Worm (Caenorhabditis elegans) whole organism, midembryonic: ENCODE results near the gene B0361.11.

ENCODE experiments used
- cog-1 ChIP-seq: sonication (generic microtip); optimal IDR thresholded peaks from 2 replicates; lab custom pipeline; 2016; ENCODE audit warnings: missing genetic modification characterization, missing compliant biosample characterization
- flt-1 ChIP-seq: fragments of 200-800 bp; sonication (Bioruptor generic); IDR thresholded peaks from 2 replicates; pipeline ENCODE4 v1.3.6; 2022; ENCODE audit warnings: missing genetic modification characterization, missing compliant biosample characterization
- tab-1 ChIP-seq: fragments of 200-800 bp; sonication (Bioruptor generic); IDR thresholded peaks from 2 replicates; pipeline ENCODE4 v1.3.6; 2022; ENCODE audit warnings: missing genetic modification characterization, missing compliant biosample characterization
- ztf-29 ChIP-seq: fragments of 200-800 bp; sonication (Bioruptor generic); IDR thresholded peaks from 2 replicates; pipeline ENCODE4 v1.3.6; 2022; ENCODE audit warnings: missing genetic modification reagents, missing genetic modification characterization, missing compliant biosample characterization

DNA sequence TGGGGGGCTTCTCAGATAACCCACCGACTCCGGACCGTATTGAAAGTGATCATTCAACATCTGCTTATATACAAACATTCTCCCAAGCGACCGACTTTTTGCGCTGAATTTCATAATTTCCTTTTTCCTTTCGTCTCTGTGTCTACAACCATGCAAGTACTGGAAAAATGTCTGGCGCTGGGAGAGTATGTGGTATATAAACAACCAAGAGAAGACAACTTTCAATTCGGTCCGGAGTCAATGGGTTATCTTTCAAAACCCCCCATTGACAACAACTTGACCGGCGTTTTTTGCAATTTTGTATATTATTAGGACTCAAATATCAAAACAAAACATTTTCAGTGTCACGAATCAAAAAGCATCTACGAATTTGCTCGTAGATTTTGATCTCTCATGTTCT is 1.1 kb downstream of the B0361.11 start:
- TF ChIP-seq tab-1 (no peak), cog-1 (tag; lab: Kevin White, UChicago) (no peak), flt-1 (GFP tag; lab: Robert Waterston, UW) (no peak), ztf-29 (GFP tag; lab: Robert Waterston, UW) (no peak)
